Fruit fly (Drosophila melanogaster) whole organism, embryonic: ENCODE measurements around the gene CG10383.

Experiments used
- Abd-B ChIP-seq: fragments of 200-800 bp; sonication (Bioruptor generic); optimal IDR thresholded peaks from 2 replicates; lab custom pipeline; 2018; ENCODE audit warnings: missing biosample characterization, mild to moderate bottlenecking, missing genetic modification characterization, moderate library complexity
- Atf3 ChIP-seq: fragments of 200-800 bp; sonication (Bioruptor generic); optimal IDR thresholded peaks from 3 replicates; lab custom pipeline; 2016; ENCODE audit warnings: missing biosample characterization, missing genetic modification characterization
- B-H1 ChIP-seq: fragments of 200-800 bp; sonication (Bioruptor generic); IDR thresholded peaks from 3 replicates; pipeline ENCODE4 v1.3.6; 2022; ENCODE audit warnings: missing biosample characterization, missing genetic modification characterization
- Bdp1 ChIP-seq: fragments of 200-800 bp; sonication (Bioruptor generic); optimal IDR thresholded peaks from 3 replicates; lab custom pipeline; 2016; ENCODE audit warnings: missing biosample characterization, missing genetic modification characterization
- CG10147 ChIP-seq: fragments of 200-800 bp; sonication (Bioruptor generic); optimal IDR thresholded peaks from 2 replicates; lab custom pipeline; 2019; ENCODE audit warnings: missing biosample characterization, mild to moderate bottlenecking, missing genetic modification characterization, moderate library complexity
- CG10543 ChIP-seq: fragments of 200-800 bp; sonication (Bioruptor generic); optimal IDR thresholded peaks from 3 replicates; lab custom pipeline; 2017; ENCODE audit warnings: missing biosample characterization, mild to moderate bottlenecking, missing genetic modification characterization, moderate library complexity
- CG11398 ChIP-seq: fragments of 200-800 bp; sonication (Bioruptor generic); optimal IDR thresholded peaks from 2 replicates; lab custom pipeline; 2016; ENCODE audit warnings: missing biosample characterization, missing genetic modification characterization
- CG11504 ChIP-seq: fragments of 200-800 bp; sonication (Bioruptor generic); optimal IDR thresholded peaks from 3 replicates; lab custom pipeline; 2019; ENCODE audit warnings: missing biosample characterization, mild to moderate bottlenecking, missing genetic modification characterization, moderate library complexity
- CG12071 ChIP-seq: fragments of 200-800 bp; sonication (Bioruptor generic); optimal IDR thresholded peaks from 3 replicates; lab custom pipeline; 2018; ENCODE audit warnings: missing biosample characterization, mild to moderate bottlenecking, missing genetic modification characterization
- CG15696 ChIP-seq: fragments of 200-800 bp; sonication (Bioruptor generic); optimal IDR thresholded peaks from 2 replicates; lab custom pipeline; 2019; ENCODE audit warnings: missing biosample characterization, mild to moderate bottlenecking, missing genetic modification characterization, moderate library complexity
- CG18619 ChIP-seq: fragments of 200-800 bp; sonication (Bioruptor generic); optimal IDR thresholded peaks from 3 replicates; lab custom pipeline; 2017; ENCODE audit warnings: missing biosample characterization, mild to moderate bottlenecking, missing genetic modification characterization
- CG18764 ChIP-seq: fragments of 200-800 bp; sonication (Bioruptor generic); optimal IDR thresholded peaks from 3 replicates; lab custom pipeline; 2016; ENCODE audit warnings: missing biosample characterization, missing genetic modification characterization
- CG3065 ChIP-seq: fragments of 200-800 bp; sonication (Bioruptor generic); optimal IDR thresholded peaks from 2 replicates; lab custom pipeline; 2016; ENCODE audit warnings: missing biosample characterization, missing genetic modification characterization
- CG32772 ChIP-seq: fragments of 200-800 bp; sonication (Bioruptor generic); IDR thresholded peaks from 2 replicates; pipeline ENCODE4 v1.3.6; 2022; ENCODE audit warnings: missing biosample characterization, missing genetic modification characterization
- CG3281 ChIP-seq: fragments of 200-800 bp; sonication (Bioruptor generic); optimal IDR thresholded peaks from 3 replicates; lab custom pipeline; 2017; ENCODE audit warnings: missing biosample characterization, mild to moderate bottlenecking, missing genetic modification characterization
- CG3838 ChIP-seq: fragments of 200-800 bp; sonication (Bioruptor generic); optimal IDR thresholded peaks from 3 replicates; lab custom pipeline; 2016; ENCODE audit warnings: missing biosample characterization, missing genetic modification characterization
- CG5953 ChIP-seq: fragments of 200-800 bp; sonication (Bioruptor generic); IDR thresholded peaks from 2 replicates; pipeline ENCODE4 v1.3.6; 2022; ENCODE audit warnings: missing biosample characterization, missing genetic modification characterization
- CG7271 ChIP-seq: fragments of 200-800 bp; sonication (Bioruptor generic); optimal IDR thresholded peaks from 2 replicates; lab custom pipeline; 2018; ENCODE audit warnings: missing biosample characterization, mild to moderate bottlenecking, missing genetic modification characterization, moderate library complexity
- CG7745 ChIP-seq: fragments of 200-800 bp; sonication (Bioruptor generic); optimal IDR thresholded peaks from 2 replicates; lab custom pipeline; 2018; ENCODE audit warnings: missing biosample characterization, mild to moderate bottlenecking, missing genetic modification characterization, moderate library complexity
- CG9876 ChIP-seq: fragments of 200-800 bp; sonication (Bioruptor generic); optimal IDR thresholded peaks from 2 replicates; lab custom pipeline; 2016; ENCODE audit warnings: missing biosample characterization, missing genetic modification characterization
- CoRest ChIP-seq: fragments of 200-800 bp; sonication (Bioruptor generic); optimal IDR thresholded peaks from 3 replicates; lab custom pipeline; 2018; ENCODE audit warnings: missing biosample characterization, mild to moderate bottlenecking, missing genetic modification characterization, moderate library complexity
- Dad ChIP-seq: fragments of 200-800 bp; sonication (Bioruptor generic); optimal IDR thresholded peaks from 3 replicates; lab custom pipeline; 2016; ENCODE audit warnings: missing biosample characterization, missing genetic modification characterization
- Dip3 ChIP-seq: fragments of 200-800 bp; sonication (Bioruptor generic); optimal IDR thresholded peaks from 3 replicates; lab custom pipeline; 2016; ENCODE audit warnings: missing biosample characterization, missing genetic modification characterization
- Drgx ChIP-seq: fragments of 200-800 bp; sonication (Bioruptor generic); IDR thresholded peaks from 2 replicates; pipeline ENCODE4 v1.3.6; 2022; ENCODE audit warnings: missing biosample characterization, missing genetic modification characterization
- Elba2 ChIP-seq: fragments of 200-800 bp; sonication (Bioruptor generic); optimal IDR thresholded peaks from 3 replicates; lab custom pipeline; 2016; ENCODE audit warnings: missing biosample characterization, missing genetic modification characterization
- Fer1 ChIP-seq: fragments of 200-800 bp; sonication (Bioruptor generic); optimal IDR thresholded peaks from 2 replicates; lab custom pipeline; 2017; ENCODE audit warnings: missing biosample characterization, mild to moderate bottlenecking, missing genetic modification characterization
- Fer2 ChIP-seq: fragments of 200-800 bp; sonication (Bioruptor generic); optimal IDR thresholded peaks from 2 replicates; lab custom pipeline; 2018; ENCODE audit warnings: missing biosample characterization, mild to moderate bottlenecking, missing genetic modification characterization, moderate library complexity
- HLH4C ChIP-seq: fragments of 200-800 bp; sonication (Bioruptor generic); IDR thresholded peaks from 3 replicates; pipeline ENCODE4 v1.3.6; 2022; ENCODE audit warnings: missing biosample characterization, missing genetic modification characterization; ENCODE audit not compliant: partially characterized antibody
- HmgZ ChIP-seq: fragments of 200-800 bp; sonication (Bioruptor generic); optimal IDR thresholded peaks from 2 replicates; lab custom pipeline; 2018; ENCODE audit warnings: missing biosample characterization, mild to moderate bottlenecking, missing genetic modification characterization
- Hr3 ChIP-seq: fragments of 200-800 bp; sonication (Bioruptor generic); optimal IDR thresholded peaks from 3 replicates; lab custom pipeline; 2016; ENCODE audit warnings: missing biosample characterization, missing genetic modification characterization
- Hr51 ChIP-seq, 2 experiments: fragments of 200-800 bp; sonication (Bioruptor generic); optimal IDR thresholded peaks; 2 replicates in 1 of 2; 3 replicates in 1 of 2; lab custom pipeline; 2016 to 2018; ENCODE audit warnings: missing biosample characterization in 2 of 2, missing genetic modification characterization in 2 of 2, mild to moderate bottlenecking in 1 of 2, moderate library complexity in 1 of 2
- Lim3 ChIP-seq: fragments of 200-800 bp; sonication (Bioruptor generic); IDR thresholded peaks from 2 replicates; pipeline ENCODE4 v1.3.6; 2022; ENCODE audit warnings: missing biosample characterization, missing genetic modification characterization
- MTF-1 ChIP-seq: fragments of 200-800 bp; sonication (Bioruptor generic); optimal IDR thresholded peaks from 2 replicates; lab custom pipeline; 2018; ENCODE audit warnings: missing biosample characterization, mild to moderate bottlenecking, missing genetic modification characterization, borderline replicate concordance
- Pdp1 ChIP-seq, 2 experiments: fragments of 200-800 bp; sonication (Bioruptor generic); optimal IDR thresholded peaks; 3 replicates each; lab custom pipeline; 2016; ENCODE audit warnings: missing biosample characterization in 2 of 2, missing genetic modification characterization in 2 of 2, mild to moderate bottlenecking in 1 of 2, moderate library complexity in 1 of 2
- Rx ChIP-seq: fragments of 200-800 bp; sonication (Bioruptor generic); IDR thresholded peaks from 2 replicates; pipeline ENCODE4 v1.3.6; 2022; ENCODE audit warnings: missing biosample characterization, missing genetic modification characterization
- Sry-β ChIP-seq: fragments of 200-800 bp; sonication (Bioruptor generic); optimal IDR thresholded peaks from 2 replicates; lab custom pipeline; 2018; ENCODE audit warnings: missing biosample characterization, mild to moderate bottlenecking, missing genetic modification characterization, moderate library complexity
- ac ChIP-seq: fragments of 200-800 bp; sonication (Bioruptor generic); optimal IDR thresholded peaks from 3 replicates; lab custom pipeline; 2017; ENCODE audit warnings: missing biosample characterization, mild to moderate bottlenecking, missing genetic modification characterization
- ap ChIP-seq: fragments of 200-800 bp; sonication (Bioruptor generic); IDR thresholded peaks from 2 replicates; pipeline ENCODE4 v1.3.6; 2022; ENCODE audit warnings: missing biosample characterization, missing genetic modification characterization
- cad ChIP-seq: fragments of >200 bp; optimal IDR thresholded peaks from 2 replicates; lab custom pipeline; 2017; ENCODE audit warnings: missing biosample characterization, missing genetic modification characterization
- ci ChIP-seq: fragments of 200-800 bp; sonication (Bioruptor generic); IDR thresholded peaks from 3 replicates; pipeline ENCODE4 v1.3.6; 2022; ENCODE audit warnings: missing biosample characterization, missing genetic modification characterization
- dysf ChIP-seq: fragments of 200-800 bp; sonication (Bioruptor generic); IDR thresholded peaks from 3 replicates; pipeline ENCODE4 v1.3.6; 2022; ENCODE audit warnings: missing biosample characterization, missing genetic modification characterization
- ems ChIP-seq: fragments of 200-800 bp; sonication (Bioruptor generic); optimal IDR thresholded peaks from 3 replicates; lab custom pipeline; 2016; ENCODE audit warnings: missing biosample characterization, missing genetic modification characterization
- exex ChIP-seq: fragments of 200-800 bp; sonication (Bioruptor generic); optimal IDR thresholded peaks from 4 replicates; lab custom pipeline; 2018; ENCODE audit warnings: missing biosample characterization, mild to moderate bottlenecking, missing genetic modification characterization, moderate library complexity
- gce ChIP-seq: fragments of 200-800 bp; sonication (Bioruptor generic); IDR thresholded peaks from 3 replicates; pipeline ENCODE4 v1.3.6; 2022; ENCODE audit warnings: missing biosample characterization, missing genetic modification characterization
- gfzf ChIP-seq: fragments of 200-800 bp; sonication (Bioruptor generic); optimal IDR thresholded peaks from 2 replicates; lab custom pipeline; 2016; ENCODE audit warnings: missing biosample characterization, mild to moderate bottlenecking, missing genetic modification characterization, moderate library complexity
- grau ChIP-seq: fragments of 200-800 bp; optimal IDR thresholded peaks from 3 replicates; lab custom pipeline; 2019; ENCODE audit warnings: missing biosample characterization, mild to moderate bottlenecking, missing genetic modification characterization, moderate library complexity
- her ChIP-seq: fragments of 200-800 bp; sonication (Bioruptor generic); optimal IDR thresholded peaks from 2 replicates; lab custom pipeline; 2016; ENCODE audit warnings: missing biosample characterization, missing genetic modification characterization
- lab ChIP-seq: fragments of 200-800 bp; sonication (Bioruptor generic); optimal IDR thresholded peaks from 3 replicates; lab custom pipeline; 2017; ENCODE audit warnings: missing biosample characterization, missing genetic modification characterization, mild to moderate bottlenecking, moderate library complexity, missing genetic modification reagents
- lilli ChIP-seq: fragments of 200-800 bp; sonication (Bioruptor generic); optimal IDR thresholded peaks from 3 replicates; lab custom pipeline; 2016; ENCODE audit warnings: missing biosample characterization, missing genetic modification characterization
- pho ChIP-seq: fragments of 200-800 bp; sonication (Bioruptor generic); optimal IDR thresholded peaks from 2 replicates; lab custom pipeline; 2016; ENCODE audit warnings: missing biosample characterization, missing genetic modification characterization
- sob ChIP-seq: fragments of 200-800 bp; sonication (Bioruptor generic); IDR thresholded peaks from 2 replicates; pipeline ENCODE4 v1.3.6; 2022; ENCODE audit warnings: missing biosample characterization, missing genetic modification characterization
- ssp ChIP-seq: fragments of 200-800 bp; sonication (Bioruptor generic); IDR thresholded peaks from 2 replicates; pipeline ENCODE4 v1.3.6; 2022; ENCODE audit warnings: missing biosample characterization, missing genetic modification characterization

Gene CG10383

dm6 chr2L:18707844-18708238 is 12.4 kb upstream of the CG10383 start (continued):
- TF ChIP-seq CoRest (tag; lab: Kevin White, UChicago) (no peak), CG12071 (GFP tag; lab: Kevin White, UChicago) (no peak), Dad (GFP tag; lab: Kevin White, UChicago) (no peak), gce (no peak), Bdp1 (GFP tag; lab: Kevin White, UChicago) (no peak), pho (peak; percentile 37), HmgZ (no peak), CG3838 (GFP tag; lab: Kevin White, UChicago) (no peak), ems (GFP tag; lab: Kevin White, UChicago) (no peak), CG5953 (no peak), ssp (GFP tag; lab: Robert Waterston, UW) (no peak), Atf3 (GFP tag; lab: Kevin White, UChicago) (no peak), ci (GFP tag; lab: Robert Waterston, UW) (peak; percentile 50; the same call in 2 of the 3 replicates), her (no peak), Rx (GFP tag; lab: Robert Waterston, UW) (no peak), Sry-β (GFP tag; lab: Kevin White, UChicago) (no peak), CG15696 (tag; lab: Kevin White, UChicago) (no peak), dysf (GFP tag; lab: Robert Waterston, UW) (peak; percentile 44; the same call in 1 of the 3 replicates), CG18764 (GFP tag; lab: Kevin White, UChicago) (no peak), CG7271 (tag; lab: Kevin White, UChicago) (no peak), Drgx (GFP tag; lab: Robert Waterston, UW) (no peak), CG9876 (GFP tag; lab: Kevin White, UChicago) (no peak), Fer1 (peak; percentile 20), CG18619 (no peak), HLH4C (GFP tag; lab: Robert Waterston, UW) (no peak), Fer2 (tag; lab: Kevin White, UChicago) (no peak), ap (GFP tag; lab: Robert Waterston, UW) (no peak), Hr3 (GFP tag; lab: Kevin White, UChicago) (peak; percentile 23), CG11398 (GFP tag; lab: Kevin White, UChicago) (no peak), CG3281 (peak; percentile 30), exex (tag; lab: Kevin White, UChicago) (no peak), B-H1 (GFP tag; lab: Robert Waterston, UW) (no peak; the same call in 2 of the 3 replicates), CG10543 (GFP tag; lab: Kevin White, UChicago) (no peak), CG7745 (tag; lab: Kevin White, UChicago) (no peak), MTF-1 (GFP tag; lab: Kevin White, UChicago) (no peak), ac (GFP tag; lab: Kevin White, UChicago) (no peak), CG32772 (GFP tag; lab: Robert Waterston, UW) (no peak), Hr51 (GFP tag; optimal IDR thresholded peaks at IDR 0.05; lab: Kevin White, UChicago) (peak in 1 of 2 experiments; percentile 26), CG3065 (GFP tag; lab: Kevin White, UChicago) (no peak), gfzf (GFP tag; lab: Kevin White, UChicago) (no peak), sob (no peak), Abd-B (GFP tag; lab: Kevin White, UChicago) (no peak), CG10147 (GFP tag; lab: Kevin White, UChicago) (no peak), Pdp1 (GFP tag; optimal IDR thresholded peaks at IDR 0.05; lab: Kevin White, UChicago) (peak in 1 of 2 experiments; percentile 13), grau (tag; lab: Kevin White, UChicago) (peak; percentile 8), Lim3 (GFP tag; lab: Robert Waterston, UW) (no peak), Dip3 (peak; percentile 4), lilli (GFP tag; lab: Kevin White, UChicago) (peak; percentile 41), cad (GFP tag; lab: Kevin White, UChicago) (no peak), CG11504 (tag; lab: Kevin White, UChicago) (no peak), Elba2 (GFP tag; lab: Kevin White, UChicago) (peak; percentile 46), lab (GFP tag; lab: Kevin White, UChicago) (peak; percentile 13)
